Worm (Caenorhabditis elegans) whole organism, L3 larva: Measurements from ENCODE around the gene C50E10.1.
A peak's percentile ranks its signal among the peaks of the same experiment; 100 is the strongest.
"Not testable (repeated sequence)": the region's sequence is repeated elsewhere in the genome, so short reads cannot be mapped to it uniquely, and the experiment has no call there.

ENCODE experiments used
- R02D3.7 ChIP-seq: fragments of 150-350 bp; optimal IDR thresholded peaks from 2 replicates; lab custom pipeline; 2014; ENCODE audit warnings: missing biosample characterization, missing genetic modification characterization
- aly-2 ChIP-seq: fragments of 150-350 bp; optimal IDR thresholded peaks from 2 replicates; lab custom pipeline; 2014; ENCODE audit warnings: missing biosample characterization, missing genetic modification characterization
- ceh-16 ChIP-seq: sonication (generic microtip); optimal IDR thresholded peaks from 2 replicates; lab custom pipeline; 2017; ENCODE audit warnings: missing biosample characterization, missing genetic modification characterization
- ceh-28 ChIP-seq: fragments of 150-350 bp; optimal IDR thresholded peaks from 2 replicates; lab custom pipeline; 2014; ENCODE audit warnings: missing biosample characterization, missing genetic modification reagents, missing genetic modification characterization
- ceh-9 ChIP-seq: sonication (generic microtip); optimal IDR thresholded peaks from 2 replicates; lab custom pipeline; 2018; ENCODE audit warnings: missing biosample characterization, missing genetic modification characterization
- daf-12 ChIP-seq: fragments of 150-350 bp; optimal IDR thresholded peaks from 2 replicates; lab custom pipeline; 2014; ENCODE audit warnings: missing biosample characterization, missing genetic modification reagents, missing genetic modification characterization
- egl-5 ChIP-seq: fragments of 150-350 bp; optimal IDR thresholded peaks from 2 replicates; lab custom pipeline; 2017; ENCODE audit warnings: missing biosample characterization, missing genetic modification reagents, missing genetic modification characterization, inconsistent platforms
- elt-1 ChIP-seq: fragments of 150-350 bp; optimal IDR thresholded peaks from 2 replicates; lab custom pipeline; 2014; ENCODE audit warnings: missing biosample characterization, missing genetic modification characterization
- elt-2 ChIP-seq: sonication (generic microtip); optimal IDR thresholded peaks from 2 replicates; lab custom pipeline; 2016; ENCODE audit warnings: missing genetic modification reagents, mild to moderate bottlenecking, missing genetic modification characterization, missing compliant biosample characterization
- elt-3 ChIP-seq, 3 experiments: fragments of 150-350 bp in 1 of 3; sonication (generic microtip) in 2 of 3; optimal IDR thresholded peaks; 2 replicates in 2 of 3; 4 replicates in 1 of 3; lab custom pipeline; 2014 to 2017; ENCODE audit warnings: missing biosample characterization in 3 of 3, missing genetic modification characterization in 3 of 3
- eor-1 ChIP-seq, 2 experiments: fragments of 150-350 bp; optimal IDR thresholded peaks; 2 replicates each; lab custom pipeline; 2014 to 2018; ENCODE audit warnings: missing biosample characterization in 2 of 2, missing genetic modification characterization in 2 of 2
- fkh-2 ChIP-seq: fragments of 150-350 bp; optimal IDR thresholded peaks from 2 replicates; lab custom pipeline; 2014; ENCODE audit warnings: missing biosample characterization, missing genetic modification reagents, missing genetic modification characterization
- fos-1 ChIP-seq: fragments of 150-350 bp; optimal IDR thresholded peaks from 2 replicates; lab custom pipeline; 2014; ENCODE audit warnings: missing biosample characterization, missing genetic modification characterization
- hmg-11 ChIP-seq: sonication (generic microtip); optimal IDR thresholded peaks from 2 replicates; lab custom pipeline; 2016; ENCODE audit warnings: missing genetic modification characterization, missing compliant biosample characterization
- jun-1 ChIP-seq: fragments of 150-350 bp; optimal IDR thresholded peaks from 2 replicates; lab custom pipeline; 2014; ENCODE audit warnings: missing biosample characterization, missing genetic modification reagents, missing genetic modification characterization
- lin-15B ChIP-seq: fragments of 150-350 bp; optimal IDR thresholded peaks from 2 replicates; lab custom pipeline; 2014; ENCODE audit warnings: missing biosample characterization, missing genetic modification characterization
- lin-39 ChIP-seq: fragments of 150-350 bp; optimal IDR thresholded peaks from 2 replicates; lab custom pipeline; 2018; ENCODE audit warnings: missing biosample characterization, missing genetic modification reagents, missing genetic modification characterization
- mml-1 ChIP-seq: fragments of 150-350 bp; sonication (generic microtip); optimal IDR thresholded peaks from 3 replicates; lab custom pipeline; 2014; ENCODE audit warnings: missing biosample characterization, missing genetic modification characterization
- nhr-11 ChIP-seq: fragments of 150-350 bp; optimal IDR thresholded peaks from 2 replicates; lab custom pipeline; 2014; ENCODE audit warnings: missing biosample characterization, missing genetic modification characterization
- nhr-12 ChIP-seq: fragments of 150-350 bp; optimal IDR thresholded peaks from 2 replicates; lab custom pipeline; 2014; ENCODE audit warnings: missing biosample characterization, missing genetic modification characterization
- nhr-23 ChIP-seq: fragments of 150-350 bp; optimal IDR thresholded peaks from 2 replicates; lab custom pipeline; 2014; ENCODE audit warnings: missing biosample characterization, missing genetic modification reagents, missing genetic modification characterization
- nhr-25 ChIP-seq: sonication (generic microtip); optimal IDR thresholded peaks from 2 replicates; lab custom pipeline; 2017; ENCODE audit warnings: missing biosample characterization, missing genetic modification characterization
- nhr-28 ChIP-seq: fragments of 150-350 bp; optimal IDR thresholded peaks from 2 replicates; lab custom pipeline; 2014; ENCODE audit warnings: missing biosample characterization, missing genetic modification characterization
- nhr-67 ChIP-seq: fragments of 150-350 bp; optimal IDR thresholded peaks from 2 replicates; lab custom pipeline; 2014; ENCODE audit warnings: missing biosample characterization, missing genetic modification characterization
- nhr-76 ChIP-seq: fragments of 150-350 bp; sonication (generic microtip); optimal IDR thresholded peaks from 5 replicates; lab custom pipeline; 2014; ENCODE audit warnings: missing biosample characterization, missing genetic modification characterization
- pqm-1 ChIP-seq: fragments of 150-350 bp; optimal IDR thresholded peaks from 2 replicates; lab custom pipeline; 2017; ENCODE audit warnings: missing biosample characterization, missing genetic modification characterization, inconsistent platforms
- sea-2 ChIP-seq: fragments of 150-350 bp; sonication (generic microtip); optimal IDR thresholded peaks from 4 replicates; lab custom pipeline; 2014; ENCODE audit warnings: missing biosample characterization, missing genetic modification reagents, missing genetic modification characterization
- snpc-4 ChIP-seq: fragments of 150-350 bp; optimal IDR thresholded peaks from 2 replicates; lab custom pipeline; 2014; ENCODE audit warnings: missing biosample characterization, missing genetic modification characterization
- tbx-2 ChIP-seq: sonication (generic microtip); optimal IDR thresholded peaks from 2 replicates; lab custom pipeline; 2016; ENCODE audit warnings: mild to moderate bottlenecking, missing genetic modification characterization, missing compliant biosample characterization
- unc-39 ChIP-seq: sonication (generic microtip); optimal IDR thresholded peaks from 4 replicates; lab custom pipeline; 2017; ENCODE audit warnings: missing biosample characterization, missing genetic modification characterization
- zag-1 ChIP-seq: fragments of 150-350 bp; optimal IDR thresholded peaks from 2 replicates; lab custom pipeline; 2014; ENCODE audit warnings: missing biosample characterization, missing genetic modification characterization
- ztf-11 ChIP-seq: fragments of 150-350 bp; optimal IDR thresholded peaks from 2 replicates; lab custom pipeline; 2014; ENCODE audit warnings: missing biosample characterization, missing genetic modification characterization

The C50E10.1 gene

ce11 chrII:12323305-12323704 lies 21.1 kb upstream of the C50E10.1 start, which contains the start of gene sre-53:
sre-53 (minus strand) TSS chrII:12323405.
- TF ChIP-seq nhr-67 (no peak), ceh-16 (no peak), snpc-4 (tag; lab: Kevin White, UChicago) (no peak), elt-2 (tag; lab: Kevin White, UChicago) (no peak), zag-1 (tag; lab: Kevin White, UChicago) (no peak), nhr-12 (tag; lab: Kevin White, UChicago) (no peak), lin-15B (tag; lab: Kevin White, UChicago) (no peak), elt-3 (tag; optimal IDR thresholded peaks at IDR 0.05; lab: Kevin White, UChicago) (no peak), nhr-11 (tag; lab: Kevin White, UChicago) (no peak), ztf-11 (tag; lab: Kevin White, UChicago) (no peak), nhr-23 (tag; lab: Kevin White, UChicago) (no peak), elt-1 (tag; lab: Kevin White, UChicago) (no peak), lin-39 (tag; lab: Kevin White, UChicago) (no peak), nhr-76 (no peak), unc-39 (no peak), ceh-9 (tag; lab: Kevin White, UChicago) (no peak)

ce11 chrII:12318541-12318940 lies 16.3 kb upstream of the C50E10.1 start, which contains the start of gene sre-49:
sre-49 (plus strand) TSS chrII:12318841.
- TF ChIP-seq nhr-23 (tag; lab: Kevin White, UChicago); ceh-28; nhr-12 (tag; lab: Kevin White, UChicago): not testable (repeated sequence)

- no peak for TF ChIP-seq R02D3.7 (tag; lab: Kevin White, UChicago)
- no peak for TF ChIP-seq hmg-11 (tag; lab: Kevin White, UChicago)
- TF ChIP-seq pqm-1, result no peak
- TF ChIP-seq mml-1, result no peak
- no peak for TF ChIP-seq fos-1 (tag; lab: Kevin White, UChicago)
- TF ChIP-seq aly-2 (tag; lab: Kevin White, UChicago), result no peak
- no peak for TF ChIP-seq nhr-11 (tag; lab: Kevin White, UChicago)
- TF ChIP-seq nhr-28 (tag; lab: Kevin White, UChicago), result no peak
- no peak for TF ChIP-seq eor-1 (tag; optimal IDR thresholded peaks at IDR 0.05; lab: Kevin White, UChicago)
- no peak for TF ChIP-seq fkh-2 (tag; lab: Kevin White, UChicago)
- no peak for TF ChIP-seq tbx-2 (tag; lab: Kevin White, UChicago)
These were observed 9.3 kb upstream of the C50E10.1 start, which contains the start of gene sre-51 for ce11 chrII:12311560-12311959. sre-51 (plus strand) TSS chrII:12311860.

- no peak for TF ChIP-seq egl-5 (tag; lab: Kevin White, UChicago)
- no peak for TF ChIP-seq ceh-28
- no peak for TF ChIP-seq daf-12
- TF ChIP-seq sea-2, result no peak
- TF ChIP-seq aly-2 (tag; lab: Kevin White, UChicago), result no peak
- TF ChIP-seq nhr-25 (tag; lab: Kevin White, UChicago), result no peak
These were observed 7.4 kb upstream of the C50E10.1 start, which contains the start of gene C50E10.2 for ce11 chrII:12309614-12310013. C50E10.2 (minus strand) TSS chrII:12309714.

DNA sequence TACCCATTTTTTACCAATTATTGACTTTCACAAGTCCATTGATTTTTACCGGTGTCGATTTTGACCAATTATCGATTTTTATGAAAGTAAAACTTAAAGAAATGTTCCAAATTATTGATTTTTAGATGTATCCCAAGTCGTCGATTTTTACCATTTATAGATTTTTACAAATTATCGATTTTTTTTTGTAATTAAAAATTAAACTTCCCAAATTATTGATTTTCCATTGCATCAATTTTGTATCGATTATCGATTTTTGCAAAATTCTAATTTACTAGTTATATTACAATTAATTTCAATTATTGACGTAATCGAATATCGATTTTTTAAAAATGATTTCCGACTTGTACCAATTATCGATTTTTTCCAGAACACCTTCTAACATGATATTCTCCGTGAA lies 888 bp upstream of the C50E10.1 start, which contains the start of gene sre-50:
Gene sre-50, plus strand, starts transcription at position 384 of the 400 bp plus-strand sequence.
- TF ChIP-seq nhr-25 (tag; lab: Kevin White, UChicago) (no peak), ceh-28 (peak; percentile 97)
- TF ChIP-seq, all 47 proteins: peak for 1

DNA sequence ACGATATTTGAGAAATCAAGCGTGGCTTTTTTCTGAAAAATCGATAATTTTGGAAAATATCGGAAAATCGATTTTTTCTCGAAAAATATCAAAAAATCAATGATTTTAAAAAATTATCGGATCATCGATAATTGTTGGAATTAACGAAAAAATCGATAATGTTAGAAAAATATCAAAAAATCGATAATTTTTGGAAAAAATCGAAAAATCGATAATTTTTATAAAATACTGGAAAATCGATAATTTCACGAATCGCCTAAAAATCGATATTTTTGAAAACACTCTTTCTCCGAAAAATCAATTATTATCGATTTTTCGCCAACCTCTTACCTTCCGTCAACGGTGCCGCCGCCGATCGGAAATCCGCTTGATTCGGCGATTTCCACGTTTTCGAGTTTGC lies 1.0 kb downstream of the C50E10.1 start:
- TF ChIP-seq nhr-67, result no peak
- TF ChIP-seq jun-1 (tag; lab: Kevin White, UChicago), result no peak
- peak; percentile 98 for TF ChIP-seq ceh-28
- TF ChIP-seq sea-2, result no peak
- TF ChIP-seq, all 47 proteins: peak for 1
